Fruit fly (Drosophila melanogaster) Kc167 (cell line): ENCODE data around the gene CG12268.

ENCODE experiments used
- h ChIP-seq: fragments of >200 bp; optimal IDR thresholded peaks from 3 replicates; lab custom pipeline; 2018; ENCODE audit warnings: missing external identifiers
- psq ChIP-seq: fragments of >200 bp; optimal IDR thresholded peaks from 2 replicates; lab custom pipeline; 2017; ENCODE audit warnings: missing external identifiers
- ttk ChIP-seq: sonication (Bioruptor generic); optimal IDR thresholded peaks from 2 replicates; lab custom pipeline; 2017; ENCODE audit warnings: missing external identifiers

- TF ChIP-seq psq (no peak), ttk (no peak), h (lab: Kevin White, UChicago) (no peak)
These were observed 33.4 kb upstream of the CG12268 start for dm6 chr3R:23981645-23982044.
